Worm (Caenorhabditis elegans): ENCODE measurements around the gene fzr-1.

Gene fzr-1

DNA sequence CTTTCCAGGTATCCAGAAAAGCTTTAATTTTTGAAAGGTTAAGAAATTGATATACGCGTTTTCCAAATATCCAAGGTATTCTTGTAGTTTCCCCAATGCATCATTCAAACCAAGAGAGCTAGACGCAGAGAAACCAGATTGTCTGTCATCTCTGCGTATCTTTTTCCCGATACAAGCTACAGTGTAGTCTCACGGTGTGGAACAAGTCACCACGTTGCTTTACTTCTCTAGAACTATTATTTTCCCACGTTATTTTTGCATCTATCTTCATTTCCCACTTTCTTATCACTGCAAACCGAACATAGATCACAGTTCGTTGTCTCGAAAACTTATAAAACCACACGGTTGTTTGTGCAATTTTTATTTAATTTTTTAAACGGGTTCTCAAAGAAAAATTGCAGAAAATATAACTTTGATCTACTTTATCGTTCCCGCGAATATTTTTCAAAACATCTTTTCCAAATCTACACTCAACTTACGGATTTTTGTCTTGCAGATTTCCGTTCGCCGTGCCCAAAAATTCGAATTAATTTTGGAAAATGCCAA is 12.0 kb upstream of the fzr-1 start, which contains the start of gene gstk-1:
Gene gstk-1 (plus strand): TSS at position 496 of the 546 bp plus-strand sequence.
- TF ChIP-seq hlh-30 (tag; optimal IDR thresholded peaks at IDR 0.05; ENCODE audit: insufficient read depth): no peak
- peak; percentile 19 for TF ChIP-seq elt-2 (tag; optimal IDR thresholded peaks at IDR 0.05)
- TF ChIP-seq ttx-3 (tag; optimal IDR thresholded peaks at IDR 0.05): no peak
- no peak for TF ChIP-seq C38D4.7 (GFP tag; optimal IDR thresholded peaks at IDR 0.05)
- no peak for TF ChIP-seq ceh-31 (tag; optimal IDR thresholded peaks at IDR 0.05)

DNA sequence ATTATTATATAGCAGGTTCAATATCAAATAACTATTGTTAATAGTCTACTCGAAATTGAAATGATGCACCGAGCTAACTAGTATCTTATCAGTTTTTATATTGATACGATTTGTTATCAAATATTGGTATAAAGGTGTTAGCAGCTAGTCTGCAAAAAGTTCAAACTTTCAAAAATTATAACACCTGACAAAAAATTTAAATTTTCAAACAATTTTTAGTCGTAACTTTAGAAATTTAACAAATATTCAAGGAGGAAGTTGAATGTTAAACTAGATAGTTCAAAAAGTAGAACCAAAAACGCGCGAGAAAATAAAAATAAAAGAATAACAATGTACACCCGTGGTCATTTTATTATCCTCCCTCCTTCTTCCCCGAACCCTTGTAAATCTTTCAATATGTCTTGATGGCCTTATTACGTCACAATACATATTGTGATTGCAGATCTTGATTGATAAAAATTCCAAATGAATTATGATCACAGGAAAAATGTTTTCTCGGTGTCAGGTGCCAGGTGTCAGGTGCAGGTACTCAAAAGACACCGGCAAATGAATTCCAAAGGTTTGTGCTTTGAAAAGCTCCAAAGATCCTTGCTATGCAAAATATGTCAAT is 11.4 kb upstream of the fzr-1 start, which contains the start of gene ZK1307.1:
Gene ZK1307.1 (minus strand): TSS at position 51 of the 610 bp plus-strand sequence.
- peak; percentile 29 for TF ChIP-seq elt-2 (tag; optimal IDR thresholded peaks at IDR 0.05)
- no peak for TF ChIP-seq K02D7.2 (tag; optimal IDR thresholded peaks at IDR 0.05)
- no peak for TF ChIP-seq unc-86 (tag; optimal IDR thresholded peaks at IDR 0.05)
- TF ChIP-seq mec-3 (tag; optimal IDR thresholded peaks at IDR 0.05; ENCODE audit: borderline replicate concordance): no peak

DNA sequence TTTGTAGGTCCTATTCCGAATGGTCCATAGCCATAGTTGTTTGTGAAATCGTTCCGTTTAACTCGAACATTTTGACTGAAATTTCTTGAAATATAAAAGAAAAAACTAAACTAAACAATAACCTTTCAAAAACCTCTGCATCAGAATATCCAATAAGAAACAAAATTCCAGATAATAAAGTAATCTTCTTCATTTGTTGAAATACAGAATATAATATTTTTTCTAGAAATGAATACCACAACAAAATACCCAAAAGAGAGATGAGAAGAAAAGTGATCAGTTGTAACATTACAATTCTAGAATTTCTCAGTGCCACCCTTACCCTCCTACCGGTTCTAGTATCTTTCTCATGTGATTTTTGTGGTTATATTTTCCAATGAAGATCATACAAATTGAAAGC is 9.4 kb upstream of the fzr-1 start, which contains the start of gene ZK1307.2:
Gene ZK1307.2 (minus strand): TSS at position 274 of the 400 bp plus-strand sequence.
- TF ChIP-seq lin-11 (tag; optimal IDR thresholded peaks at IDR 0.05): no peak
- TF ChIP-seq ceh-31 (tag; optimal IDR thresholded peaks at IDR 0.05): no peak
- no peak for TF ChIP-seq syd-9 (tag; optimal IDR thresholded peaks at IDR 0.05)
- TF ChIP-seq tbx-2 (tag; optimal IDR thresholded peaks at IDR 0.05): no peak
- no peak for TF ChIP-seq sox-4 (tag; optimal IDR thresholded peaks at IDR 0.05)
- no peak for TF ChIP-seq unc-55 (GFP tag; optimal IDR thresholded peaks at IDR 0.05)
- no peak for TF ChIP-seq rnt-1 (tag; optimal IDR thresholded peaks at IDR 0.05)
- no peak for TF ChIP-seq ceh-30 (tag; optimal IDR thresholded peaks at IDR 0.05)

DNA sequence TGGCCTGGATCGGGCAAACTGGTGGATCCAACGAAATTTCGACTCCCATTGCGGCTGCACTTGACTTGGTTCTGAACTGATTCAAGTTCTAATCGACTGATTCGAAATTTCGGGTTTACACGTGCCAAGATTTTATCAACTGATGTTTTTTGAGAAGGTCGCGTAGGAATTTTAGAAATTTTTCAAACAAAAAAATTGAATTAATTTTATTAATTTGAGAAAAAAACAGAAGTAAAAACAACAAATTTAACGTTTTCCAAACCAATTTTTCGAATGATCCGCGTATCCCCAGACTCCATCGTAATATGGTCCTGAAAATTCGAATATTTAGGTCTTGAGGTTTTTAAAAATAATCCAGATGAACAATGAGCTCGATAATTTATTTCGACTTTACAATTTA is 8.7 kb upstream of the fzr-1 start, which contains the start of gene ZK1307.3:
Gene ZK1307.3 (minus strand): TSS at position 101 of the 400 bp plus-strand sequence.
- TF ChIP-seq ets-4 (tag; optimal IDR thresholded peaks at IDR 0.05) (no peak), fax-1 (tag; optimal IDR thresholded peaks at IDR 0.05) (no peak), nhr-11 (tag; optimal IDR thresholded peaks at IDR 0.05) (no peak), ceh-34 (tag; optimal IDR thresholded peaks at IDR 0.05) (no peak), syd-9 (tag; optimal IDR thresholded peaks at IDR 0.05) (no peak), ceh-14 (tag; optimal IDR thresholded peaks at IDR 0.05) (no peak), odd-2 (tag; optimal IDR thresholded peaks at IDR 0.05) (no peak), C08G9.2 (tag; optimal IDR thresholded peaks at IDR 0.05) (no peak), mec-3 (tag; optimal IDR thresholded peaks at IDR 0.05; ENCODE audit: borderline replicate concordance) (no peak)

DNA sequence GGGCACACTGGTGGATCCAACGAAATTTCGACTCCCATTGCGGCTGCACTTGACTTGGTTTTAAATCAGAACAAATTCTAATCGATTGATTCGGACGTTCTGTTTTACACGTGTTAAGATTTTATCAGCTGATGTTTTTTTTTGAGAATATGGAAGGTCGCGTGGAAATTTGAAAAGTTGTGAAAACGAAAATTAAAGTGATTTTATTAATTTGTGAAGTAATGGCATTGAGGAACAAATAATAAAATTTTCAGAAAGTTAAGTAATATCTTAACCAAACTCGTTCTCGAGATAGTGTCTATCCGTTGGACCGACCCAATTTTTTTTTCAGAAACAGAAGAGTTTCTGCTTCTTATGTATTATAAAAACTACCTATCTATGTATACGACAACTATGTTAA is 7.4 kb upstream of the fzr-1 start, which contains the start of gene ZK1307.4:
Gene ZK1307.4 (minus strand): TSS at position 101 of the 400 bp plus-strand sequence.
- TF ChIP-seq syd-9 (tag; optimal IDR thresholded peaks at IDR 0.05) (no peak), ceh-30 (tag; optimal IDR thresholded peaks at IDR 0.05) (no peak), ceh-31 (tag; optimal IDR thresholded peaks at IDR 0.05) (no peak), elt-4 (tag; optimal IDR thresholded peaks at IDR 0.05) (no peak), dve-1 (tag; optimal IDR thresholded peaks at IDR 0.05) (no peak), tbx-2 (tag; optimal IDR thresholded peaks at IDR 0.05) (no peak), pqm-1 (tag; optimal IDR thresholded peaks at IDR 0.05) (no peak), npax-4 (tag; optimal IDR thresholded peaks at IDR 0.05) (no peak), pat-9 (tag; optimal IDR thresholded peaks at IDR 0.05) (no peak), nhr-232 (tag; optimal IDR thresholded peaks at IDR 0.05) (no peak), unc-42 (tag; optimal IDR thresholded peaks at IDR 0.05) (no peak), Y22D7AL.16 (tag; optimal IDR thresholded peaks at IDR 0.05) (no peak), hlh-6 (tag; optimal IDR thresholded peaks at IDR 0.05) (no peak), sox-4 (tag; optimal IDR thresholded peaks at IDR 0.05) (no peak), nfya-1 (tag; optimal IDR thresholded peaks at IDR 0.05) (no peak), T23F11.4 (GFP tag; optimal IDR thresholded peaks at IDR 0.05) (no peak), ama-1 (optimal IDR thresholded peaks at IDR 0.05) (no peak)
